Worm (Caenorhabditis elegans) whole organism, L1 larva: ENCODE results near the gene syp-2.

Experiments
- alr-1 ChIP-seq: fragments of 200-800 bp; sonication (Bioruptor generic); optimal IDR thresholded peaks from 2 replicates; lab custom pipeline; 2018; ENCODE audit warnings: borderline replicate concordance, mild to moderate bottlenecking, missing genetic modification characterization, missing compliant biosample characterization
- ces-1 ChIP-seq: fragments of 150-350 bp; optimal IDR thresholded peaks from 2 replicates; lab custom pipeline; 2014; ENCODE audit warnings: missing biosample characterization, missing genetic modification reagents, missing genetic modification characterization
- elt-3 ChIP-seq, 6 experiments: fragments of 150-350 bp in 1 of 6; sonication (generic microtip); optimal IDR thresholded peaks; 2 replicates each; lab custom pipeline; 2017 to 2018; ENCODE audit warnings: missing biosample characterization in 6 of 6, missing genetic modification characterization in 6 of 6, inconsistent platforms in 1 of 6
- ets-5 ChIP-seq: fragments of 200-800 bp; sonication (Bioruptor generic); IDR thresholded peaks from 2 replicates; pipeline ENCODE4 v1.3.6; 2022; ENCODE audit warnings: missing genetic modification characterization, missing compliant biosample characterization
- fkh-10 ChIP-seq: sonication (generic microtip); optimal IDR thresholded peaks from 2 replicates; lab custom pipeline; 2017; ENCODE audit warnings: missing biosample characterization, missing genetic modification reagents, missing genetic modification characterization
- lin-13 ChIP-seq: fragments of 150-350 bp; optimal IDR thresholded peaks from 2 replicates; lab custom pipeline; 2014; ENCODE audit warnings: missing biosample characterization, missing genetic modification reagents, missing genetic modification characterization
- lin-15B ChIP-seq: fragments of 150-350 bp; sonication (generic microtip); optimal IDR thresholded peaks from 3 replicates; lab custom pipeline; 2014; ENCODE audit warnings: missing biosample characterization, missing genetic modification characterization
- lin-39 ChIP-seq: fragments of 150-350 bp; optimal IDR thresholded peaks from 2 replicates; lab custom pipeline; 2014; ENCODE audit warnings: missing biosample characterization, missing genetic modification reagents, missing genetic modification characterization
- lsy-2 ChIP-seq, 2 experiments: fragments of 150-350 bp; optimal IDR thresholded peaks; 2 replicates each; lab custom pipeline; 2014; ENCODE audit warnings: missing biosample characterization in 2 of 2, missing genetic modification characterization in 2 of 2
- nhr-237 ChIP-seq: fragments of 150-350 bp; optimal IDR thresholded peaks from 2 replicates; lab custom pipeline; 2014; ENCODE audit warnings: missing biosample characterization, missing genetic modification characterization
- nhr-47 ChIP-seq: sonication (generic microtip); optimal IDR thresholded peaks from 2 replicates; lab custom pipeline; 2016; ENCODE audit warnings: mild to moderate bottlenecking, missing genetic modification characterization, moderate library complexity, missing compliant biosample characterization
- nhr-76 ChIP-seq: sonication (generic microtip); optimal IDR thresholded peaks from 2 replicates; lab custom pipeline; 2017; ENCODE audit warnings: missing biosample characterization, missing genetic modification characterization
- nhr-90 ChIP-seq: sonication (generic microtip); optimal IDR thresholded peaks from 2 replicates; lab custom pipeline; 2016; ENCODE audit warnings: mild to moderate bottlenecking, missing genetic modification characterization, missing compliant biosample characterization; ENCODE audit not compliant: poor library complexity
- skn-1 ChIP-seq: fragments of 150-350 bp; optimal IDR thresholded peaks from 2 replicates; lab custom pipeline; 2014; ENCODE audit warnings: missing biosample characterization, missing genetic modification characterization

ce11 chrV:5533755-5534154 is 2.5 kb upstream of the syp-2 start, which contains the start of gene grl-1:
- no peak for TF ChIP-seq alr-1 (tag; lab: Kevin White, UChicago)
- TF ChIP-seq skn-1 (tag; lab: Kevin White, UChicago) = no peak
- TF ChIP-seq nhr-76 (tag; lab: Kevin White, UChicago) = no peak
- TF ChIP-seq ets-5 = no peak
- TF ChIP-seq ces-1 (GFP tag; lab: Kevin White, UChicago) = no peak
- TF ChIP-seq nhr-237 = no peak
- no peak for TF ChIP-seq elt-3 (tag; optimal IDR thresholded peaks at IDR 0.05; lab: Kevin White, UChicago)
- no peak for TF ChIP-seq lin-39 (tag; lab: Kevin White, UChicago)
- no peak for TF ChIP-seq nhr-90
- TF ChIP-seq lin-13 (GFP tag; lab: Kevin White, UChicago) = no peak
- no peak for TF ChIP-seq lsy-2 (tag; optimal IDR thresholded peaks at IDR 0.05; lab: Kevin White, UChicago)
- TF ChIP-seq lin-15B (tag; lab: Kevin White, UChicago) = no peak
- TF ChIP-seq fkh-10 = no peak
- TF ChIP-seq nhr-47 (tag; lab: Kevin White, UChicago) = no peak
